Worm (Caenorhabditis elegans) whole organism, L2 larva: ENCODE data around the gene C53B7.3.
A peak's percentile ranks its signal among the peaks of the same experiment; 100 is the strongest.

ENCODE experiments used
- C34F6.9 ChIP-seq: fragments of 150-350 bp; optimal IDR thresholded peaks from 2 replicates; lab custom pipeline; 2014; ENCODE audit warnings: missing biosample characterization, missing genetic modification characterization
- F13H6.1 ChIP-seq: sonication (generic microtip); optimal IDR thresholded peaks from 2 replicates; lab custom pipeline; 2016; ENCODE audit warnings: missing genetic modification characterization, missing compliant biosample characterization
- R02D3.7 ChIP-seq: fragments of 150-350 bp; optimal IDR thresholded peaks from 2 replicates; lab custom pipeline; 2014; ENCODE audit warnings: missing biosample characterization, missing genetic modification characterization
- Y55F3AM.14 ChIP-seq: fragments of 200-800 bp; sonication (Bioruptor generic); optimal IDR thresholded peaks from 2 replicates; lab custom pipeline; 2018; ENCODE audit warnings: mild to moderate bottlenecking, missing genetic modification characterization, missing compliant biosample characterization
- aly-2 ChIP-seq: fragments of 150-350 bp; optimal IDR thresholded peaks from 2 replicates; lab custom pipeline; 2014; ENCODE audit warnings: missing biosample characterization, missing genetic modification characterization
- ama-1 ChIP-seq: fragments of 150-350 bp; optimal IDR thresholded peaks from 2 replicates; lab custom pipeline; 2018; ENCODE audit warnings: inconsistent platforms
- blmp-1 ChIP-seq: sonication (generic microtip); optimal IDR thresholded peaks from 2 replicates; lab custom pipeline; 2017; ENCODE audit warnings: missing genetic modification characterization, mild to moderate bottlenecking, missing compliant biosample characterization, antibody characterized with exemption, moderate library complexity; ENCODE audit not compliant: insufficient read depth
- ceh-16 ChIP-seq: fragments of 150-350 bp; optimal IDR thresholded peaks from 2 replicates; lab custom pipeline; 2014; ENCODE audit warnings: missing biosample characterization, missing genetic modification characterization
- ceh-82 ChIP-seq: fragments of 150-350 bp; optimal IDR thresholded peaks from 2 replicates; lab custom pipeline; 2014; ENCODE audit warnings: missing biosample characterization, missing genetic modification characterization
- elt-3 ChIP-seq: sonication (generic microtip); optimal IDR thresholded peaks from 2 replicates; lab custom pipeline; 2017; ENCODE audit warnings: missing biosample characterization, missing genetic modification characterization
- fos-1 ChIP-seq: fragments of 150-350 bp; optimal IDR thresholded peaks from 2 replicates; lab custom pipeline; 2014; ENCODE audit warnings: missing biosample characterization, missing genetic modification characterization
- gmeb-1 ChIP-seq: fragments of 150-350 bp; optimal IDR thresholded peaks from 2 replicates; lab custom pipeline; 2014; ENCODE audit warnings: missing biosample characterization, missing genetic modification characterization
- lin-11 ChIP-seq: fragments of 150-350 bp; sonication (generic microtip); optimal IDR thresholded peaks from 2 replicates; lab custom pipeline; 2014; ENCODE audit warnings: missing biosample characterization, missing genetic modification characterization, inconsistent platforms, mixed read lengths
- lin-13 ChIP-seq: fragments of 150-350 bp; optimal IDR thresholded peaks from 2 replicates; lab custom pipeline; 2014; ENCODE audit warnings: missing biosample characterization, missing genetic modification reagents, missing genetic modification characterization
- lin-39 ChIP-seq: fragments of 150-350 bp; optimal IDR thresholded peaks from 2 replicates; lab custom pipeline; 2014; ENCODE audit warnings: missing biosample characterization, missing genetic modification reagents, missing genetic modification characterization
- lsy-2 ChIP-seq, 2 experiments: fragments of 150-350 bp in 1 of 2; sonication (generic microtip) in 1 of 2; optimal IDR thresholded peaks; 2 replicates each; lab custom pipeline; 2014 to 2017; ENCODE audit warnings: missing biosample characterization in 2 of 2, missing genetic modification characterization in 2 of 2
- mab-5 ChIP-seq: fragments of 150-350 bp; optimal IDR thresholded peaks from 2 replicates; lab custom pipeline; 2014; ENCODE audit warnings: missing biosample characterization, missing genetic modification characterization
- mbf-1 ChIP-seq: sonication (generic microtip); optimal IDR thresholded peaks from 2 replicates; lab custom pipeline; 2017; ENCODE audit warnings: missing biosample characterization, missing genetic modification characterization
- mdl-1 ChIP-seq, 2 experiments: fragments of 150-350 bp in 1 of 2; sonication (generic microtip) in 1 of 2; optimal IDR thresholded peaks; 2 replicates each; lab custom pipeline; 2017; ENCODE audit warnings: missing biosample characterization in 2 of 2, missing genetic modification characterization in 2 of 2
- nhr-10 ChIP-seq: sonication (generic microtip); optimal IDR thresholded peaks from 2 replicates; lab custom pipeline; 2017; ENCODE audit warnings: missing biosample characterization, missing genetic modification characterization
- nhr-11 ChIP-seq: fragments of 150-350 bp; optimal IDR thresholded peaks from 2 replicates; lab custom pipeline; 2014; ENCODE audit warnings: missing biosample characterization, missing genetic modification characterization
- nhr-12 ChIP-seq: fragments of 150-350 bp; optimal IDR thresholded peaks from 2 replicates; lab custom pipeline; 2014; ENCODE audit warnings: missing biosample characterization, missing genetic modification characterization
- nhr-21 ChIP-seq: fragments of 150-350 bp; optimal IDR thresholded peaks from 2 replicates; lab custom pipeline; 2014; ENCODE audit warnings: missing biosample characterization, missing genetic modification characterization
- nhr-6 ChIP-seq: fragments of 150-350 bp; optimal IDR thresholded peaks from 2 replicates; lab custom pipeline; 2014; ENCODE audit warnings: missing biosample characterization, missing genetic modification characterization
- nhr-77 ChIP-seq: fragments of 150-350 bp; optimal IDR thresholded peaks from 2 replicates; lab custom pipeline; 2014; ENCODE audit warnings: missing biosample characterization, missing genetic modification characterization
- sem-4 ChIP-seq: fragments of 150-350 bp; optimal IDR thresholded peaks from 2 replicates; lab custom pipeline; 2014; ENCODE audit warnings: missing biosample characterization, missing genetic modification reagents, missing genetic modification characterization
- skn-1 ChIP-seq: sonication (generic microtip); optimal IDR thresholded peaks from 2 replicates; lab custom pipeline; 2017; ENCODE audit warnings: missing biosample characterization, missing genetic modification characterization
- sma-3 ChIP-seq: sonication (generic microtip); optimal IDR thresholded peaks from 2 replicates; lab custom pipeline; 2016; ENCODE audit warnings: missing genetic modification reagents, missing genetic modification characterization, missing compliant biosample characterization
- sma-9 ChIP-seq, 2 experiments: fragments of 150-350 bp in 1 of 2; sonication (generic microtip) in 1 of 2; optimal IDR thresholded peaks; 2 replicates each; lab custom pipeline; 2014 to 2016; ENCODE audit warnings: missing genetic modification characterization in 2 of 2, mild to moderate bottlenecking in 1 of 2, missing biosample characterization in 1 of 2, missing compliant biosample characterization in 1 of 2, missing genetic modification reagents in 1 of 2, moderate library complexity in 1 of 2
- snpc-4 ChIP-seq: fragments of 150-350 bp; optimal IDR thresholded peaks from 2 replicates; lab custom pipeline; 2014; ENCODE audit warnings: missing biosample characterization, missing genetic modification characterization
- unc-55 ChIP-seq: fragments of 150-350 bp; sonication (generic microtip); optimal IDR thresholded peaks from 3 replicates; lab custom pipeline; 2014; ENCODE audit warnings: missing biosample characterization, missing genetic modification reagents, missing genetic modification characterization
- unc-62 ChIP-seq: fragments of 150-350 bp; optimal IDR thresholded peaks from 2 replicates; lab custom pipeline; 2014; ENCODE audit warnings: missing biosample characterization, missing genetic modification reagents, missing genetic modification characterization
- zag-1 ChIP-seq: fragments of 150-350 bp; optimal IDR thresholded peaks from 2 replicates; lab custom pipeline; 2014; ENCODE audit warnings: missing biosample characterization, missing genetic modification characterization
- ztf-11 ChIP-seq: sonication (generic microtip); optimal IDR thresholded peaks from 2 replicates; lab custom pipeline; 2017; ENCODE audit warnings: missing biosample characterization, missing genetic modification characterization
- ztf-4 ChIP-seq: fragments of 150-350 bp; optimal IDR thresholded peaks from 2 replicates; lab custom pipeline; 2014; ENCODE audit warnings: missing biosample characterization, missing genetic modification characterization

C53B7.3 gene

DNA sequence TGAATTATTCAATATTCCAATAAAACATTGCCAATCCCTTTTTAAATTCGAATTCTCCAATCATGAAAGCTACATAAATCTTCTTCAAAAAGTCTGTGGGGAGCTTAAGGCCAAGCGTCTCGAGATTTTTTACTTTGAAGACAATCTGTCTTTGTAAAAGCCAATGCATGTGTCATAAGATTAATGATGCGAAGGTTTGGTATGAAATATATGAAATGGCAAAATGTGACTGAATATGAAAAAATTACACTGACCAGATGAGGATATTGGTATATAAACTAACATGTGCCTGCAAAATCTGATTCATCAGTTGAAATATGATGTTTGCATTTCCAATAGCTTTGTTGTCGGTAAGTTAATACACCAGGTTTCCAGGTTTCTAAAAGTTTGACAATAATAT, 1.4 kb downstream of the C53B7.3 start, which contains the start of gene C53B7.2:
TSS of gene C53B7.2 (plus strand) at position 301 of the 400 bp plus-strand sequence.
- TF ChIP-seq nhr-11 (tag; lab: Kevin White, UChicago) (no peak), unc-55 (GFP tag; lab: Kevin White, UChicago) (no peak), nhr-6 (tag; lab: Kevin White, UChicago) (no peak), snpc-4 (tag; lab: Kevin White, UChicago) (no peak), mab-5 (peak; percentile 72), lsy-2 (tag; optimal IDR thresholded peaks at IDR 0.05; lab: Kevin White, UChicago) (no peak), ama-1 (no peak), sma-3 (GFP tag; lab: Kevin White, UChicago) (no peak), nhr-21 (tag; lab: Kevin White, UChicago) (no peak)

DNA sequence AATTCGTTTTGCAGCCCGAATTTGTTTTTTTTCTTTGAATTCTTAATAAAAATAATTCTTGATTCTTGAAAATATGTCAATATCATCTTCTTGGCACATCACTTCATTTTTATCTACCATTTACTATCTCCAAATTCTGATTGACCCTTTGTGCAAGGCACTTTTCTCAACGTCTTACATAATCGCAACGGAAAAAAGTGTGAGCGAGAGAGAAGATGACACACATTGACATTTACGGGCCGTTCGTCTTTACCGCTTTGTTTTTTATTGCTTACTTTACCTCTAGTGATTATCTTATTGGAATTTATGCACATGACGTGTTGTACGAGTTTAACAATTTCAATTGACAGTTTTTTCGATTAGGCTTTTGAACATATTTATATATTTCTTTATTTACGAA, 4.0 kb downstream of the C53B7.3 start:
- TF ChIP-seq lin-13 (GFP tag; lab: Kevin White, UChicago): no peak
- TF ChIP-seq sem-4 (tag; lab: Kevin White, UChicago): no peak
- TF ChIP-seq nhr-12: no peak
- no peak for TF ChIP-seq zag-1 (tag; lab: Kevin White, UChicago)
- TF ChIP-seq nhr-6 (tag; lab: Kevin White, UChicago): no peak
- TF ChIP-seq C34F6.9 (tag; lab: Kevin White, UChicago): no peak
- TF ChIP-seq Y55F3AM.14 (GFP tag; lab: Kevin White, UChicago): no peak
- no peak for TF ChIP-seq lsy-2 (tag; optimal IDR thresholded peaks at IDR 0.05; lab: Kevin White, UChicago)
- no peak for TF ChIP-seq lin-39

DNA sequence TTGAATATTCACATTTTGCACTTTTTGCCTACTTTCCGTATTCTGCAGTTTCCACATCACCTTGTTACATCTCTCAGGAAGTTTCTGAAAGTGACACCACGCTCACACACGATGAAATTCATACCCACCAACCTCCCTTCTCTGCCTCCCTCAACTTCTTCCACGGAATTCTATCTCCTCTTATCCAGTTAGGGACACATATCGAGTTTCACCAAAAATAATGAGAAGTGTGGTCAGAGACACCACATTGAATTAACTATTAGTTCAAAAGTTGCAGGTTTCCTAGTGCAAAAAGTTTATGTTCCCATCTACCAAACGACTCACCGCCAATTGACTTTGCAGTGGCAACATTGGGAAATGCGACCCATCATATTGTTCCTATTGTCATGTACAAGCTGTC, 5.9 kb downstream of the C53B7.3 start:
- no peak for TF ChIP-seq mbf-1 (tag; lab: Kevin White, UChicago)

DNA sequence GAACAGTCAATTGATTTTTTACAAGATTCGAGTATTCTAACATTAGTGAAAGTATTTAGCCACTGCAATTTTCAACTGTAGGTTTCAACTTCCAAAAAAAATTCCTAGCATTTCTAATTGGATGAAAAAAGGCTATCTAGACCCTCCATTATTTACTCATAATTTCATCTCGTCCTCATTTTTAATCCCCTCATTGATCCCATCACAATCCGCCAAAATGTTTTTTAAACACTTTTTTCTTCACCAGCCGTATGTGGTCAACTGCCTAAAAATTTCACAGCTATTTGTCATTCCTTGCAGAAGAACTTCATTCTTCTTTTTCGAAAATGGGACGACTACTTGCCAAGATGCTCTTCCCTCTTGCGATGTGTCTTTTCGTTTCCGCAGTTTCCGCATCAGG, 8.8 kb downstream of the C53B7.3 start, which contains the start of gene rig-3:
TSS of gene rig-3 (plus strand) at position 301 of the 400 bp plus-strand sequence.
- TF ChIP-seq skn-1 (tag; lab: Kevin White, UChicago) (no peak), gmeb-1 (no peak), zag-1 (tag; lab: Kevin White, UChicago) (no peak), lin-11 (tag; lab: Kevin White, UChicago) (no peak), elt-3 (tag; lab: Kevin White, UChicago) (no peak), nhr-10 (tag; lab: Kevin White, UChicago) (no peak), F13H6.1 (tag; lab: Kevin White, UChicago) (no peak), C34F6.9 (tag; lab: Kevin White, UChicago) (no peak), nhr-11 (tag; lab: Kevin White, UChicago) (no peak), lin-39 (no peak), Y55F3AM.14 (GFP tag; lab: Kevin White, UChicago) (no peak), ceh-16 (no peak), mdl-1 (tag; optimal IDR thresholded peaks at IDR 0.05; lab: Kevin White, UChicago) (no peak), unc-62 (GFP tag; lab: Kevin White, UChicago) (no peak), ztf-11 (no peak), ztf-4 (no peak), R02D3.7 (tag; lab: Kevin White, UChicago) (no peak), lin-13 (GFP tag; lab: Kevin White, UChicago) (no peak)

DNA sequence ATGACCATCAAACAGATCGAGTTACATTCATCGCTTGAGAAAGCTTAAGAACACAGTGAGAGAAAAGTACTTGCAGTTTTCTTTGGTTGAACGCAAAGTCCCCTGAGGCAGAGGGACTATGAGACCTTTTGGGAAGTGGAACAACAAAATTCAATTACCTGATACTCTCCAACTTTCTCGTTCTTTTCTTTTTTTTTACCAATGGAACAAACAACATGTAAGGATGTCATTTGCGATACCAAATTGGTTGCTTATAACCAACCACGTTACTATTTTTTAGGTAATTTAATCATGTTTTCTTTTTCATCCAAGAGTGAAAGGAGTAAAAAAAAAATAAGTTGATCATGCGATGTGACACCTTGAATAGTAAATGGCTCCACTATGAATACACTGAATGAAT, 12.2 kb downstream of the C53B7.3 start:
- TF ChIP-seq nhr-77 (tag; lab: Kevin White, UChicago) (no peak), fos-1 (tag; lab: Kevin White, UChicago) (no peak), sma-9 (GFP tag; optimal IDR thresholded peaks at IDR 0.05; lab: Kevin White, UChicago) (peak; percentile 7), sma-9 (tag; optimal IDR thresholded peaks at IDR 0.05; lab: Kevin White, UChicago) (no peak)

DNA sequence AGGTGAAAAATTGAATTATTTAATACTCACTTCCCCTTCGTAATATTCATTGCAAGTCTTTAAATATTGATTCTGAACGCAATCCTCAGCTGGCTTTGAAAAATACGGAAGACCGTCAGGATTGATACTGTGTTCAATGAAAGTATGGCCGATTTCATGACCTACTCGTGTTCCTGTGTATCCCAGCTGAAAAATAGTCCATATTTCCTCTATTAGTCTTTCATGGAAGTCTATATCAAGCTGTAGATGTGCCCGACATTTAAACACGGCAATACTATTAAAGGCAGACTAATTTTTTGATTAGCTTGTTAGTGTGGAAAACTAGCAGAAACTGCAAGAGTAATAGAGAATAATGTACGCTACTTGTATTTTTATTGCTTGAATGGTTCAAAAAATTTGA, 17.0 kb downstream of the C53B7.3 start:
- no peak for TF ChIP-seq ceh-82
- TF ChIP-seq lin-13 (GFP tag; lab: Kevin White, UChicago): no peak
- no peak for TF ChIP-seq blmp-1 (tag; lab: Kevin White, UChicago)
- no peak for TF ChIP-seq aly-2
